Worm (Caenorhabditis elegans): Measurements from ENCODE around the gene K07D4.2.
"Not testable (repeated sequence)": the region's sequence is repeated elsewhere in the genome, so short reads cannot be mapped to it uniquely, and the experiment has no call there.

DNA sequence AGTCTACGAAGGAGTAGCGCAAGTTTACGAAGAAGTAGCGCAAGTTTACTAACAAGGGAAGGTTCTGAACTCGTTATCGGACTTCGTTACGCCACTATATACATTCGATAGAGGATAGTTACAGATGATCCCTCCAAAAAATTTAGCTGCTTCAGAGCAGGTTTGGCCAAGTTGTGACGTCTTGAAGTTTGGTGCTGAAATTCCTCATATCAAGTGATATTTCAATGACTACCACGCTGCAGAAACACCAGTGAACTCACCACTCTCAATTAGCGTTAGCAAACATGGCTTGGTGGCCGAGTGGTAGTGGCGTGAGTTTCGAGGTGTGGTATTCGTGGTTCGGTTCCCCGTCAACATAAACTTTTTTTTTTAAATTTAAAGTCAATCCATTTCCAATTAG lies 5.9 kb upstream of the K07D4.2 start:
- not testable (repeated sequence) for TF ChIP-seq hmg-1.1 (GFP tag; IDR thresholded peaks at IDR 0.05); R02D3.7 (tag; optimal IDR thresholded peaks at IDR 0.05); ceh-32 (tag; optimal IDR thresholded peaks at IDR 0.05; ENCODE audit: poor library complexity); unc-130 (GFP tag; optimal IDR thresholded peaks at IDR 0.05); nhr-28 (tag; optimal IDR thresholded peaks at IDR 0.05); nhr-76 (tag; optimal IDR thresholded peaks at IDR 0.05); nhr-25 (tag; optimal IDR thresholded peaks at IDR 0.05; ENCODE audit: borderline replicate concordance, insufficient read depth); jun-1 (tag; optimal IDR thresholded peaks at IDR 0.05)

All from whole organism, L4 larva.